Worm (Caenorhabditis elegans): Measurements from ENCODE around the gene W04E12.2.

DNA sequence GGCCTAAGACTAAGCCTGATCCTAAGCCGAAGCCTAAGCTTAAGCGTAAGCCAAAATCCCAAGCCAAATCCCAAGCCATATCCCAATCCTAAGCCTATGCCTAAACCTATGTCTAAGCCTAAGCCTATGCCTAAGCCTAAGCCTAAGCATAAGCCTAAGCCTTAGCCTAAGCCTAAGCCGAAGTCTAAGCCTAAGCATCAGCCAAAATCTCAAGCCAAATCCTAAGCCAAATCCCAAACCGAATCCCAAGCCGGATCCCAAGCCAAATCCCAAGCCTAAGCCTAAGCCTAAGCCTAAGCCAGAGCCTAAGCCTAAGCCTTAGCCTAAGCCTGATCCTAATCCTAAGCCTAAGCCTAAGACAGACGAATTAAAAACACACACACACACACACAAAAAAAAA is 6.2 kb upstream of the W04E12.2 start:
- no peak for TF ChIP-seq mec-3 (tag; optimal IDR thresholded peaks at IDR 0.05; ENCODE audit: borderline replicate concordance)
- TF ChIP-seq K09A11.1 (tag; optimal IDR thresholded peaks at IDR 0.05; ENCODE audit: insufficient read depth) = no peak
- TF ChIP-seq ceh-6 (GFP tag; optimal IDR thresholded peaks at IDR 0.05) = no peak
- no peak for TF ChIP-seq hlh-8 (tag; optimal IDR thresholded peaks at IDR 0.05)
- TF ChIP-seq F13H6.1 (tag; optimal IDR thresholded peaks at IDR 0.05) = no peak
- TF ChIP-seq ceh-30 (tag; optimal IDR thresholded peaks at IDR 0.05) = no peak
- no peak for TF ChIP-seq lin-11 (tag; optimal IDR thresholded peaks at IDR 0.05)
- TF ChIP-seq madf-2 (tag; optimal IDR thresholded peaks at IDR 0.05) = no peak
- no peak for TF ChIP-seq ceh-2 (tag; optimal IDR thresholded peaks at IDR 0.05)
- no peak for TF ChIP-seq hlh-30 (tag; optimal IDR thresholded peaks at IDR 0.05; ENCODE audit: insufficient read depth)
- no peak for TF ChIP-seq fkh-6 (tag; optimal IDR thresholded peaks at IDR 0.05)
- no peak for TF ChIP-seq C38D4.7 (GFP tag; optimal IDR thresholded peaks at IDR 0.05)
- no peak for TF ChIP-seq ama-1 (optimal IDR thresholded peaks at IDR 0.05)
- no peak for TF ChIP-seq nhr-232 (tag; optimal IDR thresholded peaks at IDR 0.05)
